Fruit fly (Drosophila melanogaster): ENCODE measurements around the gene CG43092.

CG43092 gene

DNA sequence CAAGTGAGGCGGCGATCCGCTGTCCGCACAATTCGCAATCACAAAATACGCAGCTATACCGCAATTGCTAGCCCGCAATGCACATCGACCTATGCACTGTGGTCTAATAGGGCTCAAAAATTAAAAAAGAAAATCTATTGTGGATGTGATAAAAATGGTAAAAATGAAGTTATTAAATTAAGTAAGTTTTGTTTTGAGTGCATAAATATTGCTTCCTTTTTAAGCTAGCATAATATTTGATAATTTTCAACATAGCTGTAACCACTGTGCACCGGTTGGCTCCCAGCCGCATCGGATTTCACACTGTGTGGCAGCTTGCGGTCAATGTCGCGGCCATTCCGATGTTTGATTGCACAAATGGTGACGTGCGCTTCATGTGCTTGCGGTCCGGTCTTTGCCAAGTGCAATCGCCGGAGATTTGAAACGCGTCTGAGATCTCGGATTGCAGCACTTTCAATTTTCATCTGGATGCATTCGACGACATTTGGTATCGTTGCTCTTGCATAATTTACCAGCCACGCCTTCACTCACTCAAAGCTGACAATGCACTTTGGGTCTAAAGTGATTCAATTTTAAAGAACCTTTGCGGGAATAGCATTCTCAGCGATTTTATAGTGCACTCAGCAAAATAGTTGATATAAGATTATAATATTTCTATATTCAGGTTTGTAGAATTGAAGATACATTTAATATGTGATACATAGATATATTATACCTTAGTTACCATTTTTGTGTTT is 47.1 kb upstream of the CG43092 start (continued):
- TF ChIP-seq CG1832 (GFP tag; optimal IDR thresholded peaks at IDR 0.05): no peak
- 0 out of 3 replicates have a peak, but pooled peaks have one; percentile 42 for TF ChIP-seq row (GFP tag; IDR thresholded peaks at IDR 0.05)
- TF ChIP-seq ERR (GFP tag; optimal IDR thresholded peaks at IDR 0.05): no peak
- TF ChIP-seq chn (GFP tag; optimal IDR thresholded peaks at IDR 0.05): peak; percentile 0
- no peak for TF ChIP-seq Dek (tag; optimal IDR thresholded peaks at IDR 0.05)
- peak; percentile 14; the same call in 1 of the 2 replicates for TF ChIP-seq Ada2b (GFP tag; IDR thresholded peaks at IDR 0.05)
- no peak for TF ChIP-seq Abd-B (GFP tag; optimal IDR thresholded peaks at IDR 0.05)
- TF ChIP-seq lmd (GFP tag; IDR thresholded peaks at IDR 0.05): peak; percentile 31; the same call in 1 of the 2 replicates
- TF ChIP-seq ken (GFP tag; IDR thresholded peaks at IDR 0.05): 0 out of 3 replicates have a peak, but pooled peaks have one; percentile 28
- no peak for TF ChIP-seq CG43689 (GFP tag; IDR thresholded peaks at IDR 0.05)
- peak; percentile 62; the same call in 1 of the 2 replicates for TF ChIP-seq ara (GFP tag; IDR thresholded peaks at IDR 0.05)
- TF ChIP-seq CG8765 (GFP tag; IDR thresholded peaks at IDR 0.05): peak; percentile 62
- peak; percentile 82 for TF ChIP-seq sens (GFP tag)
- TF ChIP-seq CG11085 (GFP tag; IDR thresholded peaks at IDR 0.05): no peak
- peak; percentile 13; the same call in 1 of the 2 replicates for TF ChIP-seq H2.0 (GFP tag; IDR thresholded peaks at IDR 0.05)
- no peak for TF ChIP-seq Eip74EF (GFP tag; optimal IDR thresholded peaks at IDR 0.05)
- no peak for TF ChIP-seq CG1024 (GFP tag; IDR thresholded peaks at IDR 0.05)
- no peak for TF ChIP-seq disco-r (GFP tag; optimal IDR thresholded peaks at IDR 0.05)
- TF ChIP-seq sisA (GFP tag; IDR thresholded peaks at IDR 0.05): peak; percentile 37; the same call in 1 of the 2 replicates
- TF ChIP-seq Xrp1 (GFP tag; IDR thresholded peaks at IDR 0.05): peak; percentile 72; the same call in 1 of the 2 replicates
- TF ChIP-seq CG11504 (tag; optimal IDR thresholded peaks at IDR 0.05): peak; percentile 39
- no peak for TF ChIP-seq cas (GFP tag; IDR thresholded peaks at IDR 0.05)
- no peak for TF ChIP-seq Bteb2 (GFP tag; optimal IDR thresholded peaks at IDR 0.05)
- TF ChIP-seq zen (tag; optimal IDR thresholded peaks at IDR 0.05): peak; percentile 42
- TF ChIP-seq CG15011 (GFP tag; optimal IDR thresholded peaks at IDR 0.05): no peak
- 0 out of 3 replicates have a peak, but pooled peaks have one; percentile 22 for TF ChIP-seq ci (GFP tag; IDR thresholded peaks at IDR 0.05)
- peak; percentile 34 for TF ChIP-seq nmo (GFP tag; optimal IDR thresholded peaks at IDR 0.05)
- TF ChIP-seq CG12391 (tag; optimal IDR thresholded peaks at IDR 0.05): no peak
- no peak for TF ChIP-seq lov (optimal IDR thresholded peaks at IDR 0.05)
- 0 out of 3 replicates have a peak, but pooled peaks have one; percentile 21 for TF ChIP-seq lov (GFP tag; IDR thresholded peaks at IDR 0.05)
- peak; percentile 49 for TF ChIP-seq gem (tag; optimal IDR thresholded peaks at IDR 0.05)
- TF ChIP-seq CG7745 (tag; optimal IDR thresholded peaks at IDR 0.05): no peak
- TF ChIP-seq fd96Cb (tag; optimal IDR thresholded peaks at IDR 0.05): peak; percentile 22
- no peak for TF ChIP-seq CG8924 (tag; optimal IDR thresholded peaks at IDR 0.05)
- TF ChIP-seq peb (GFP tag; IDR thresholded peaks at IDR 0.05): peak; percentile 38; the same call in 1 of the 2 replicates
- peak; percentile 33 for TF ChIP-seq CG7839 (tag; optimal IDR thresholded peaks at IDR 0.05)
- peak; percentile 13 for TF ChIP-seq Sox102F (GFP tag; optimal IDR thresholded peaks at IDR 0.05)
- 0 out of 3 replicates have a peak, but pooled peaks have one; percentile 32 for TF ChIP-seq CG16813 (GFP tag; IDR thresholded peaks at IDR 0.05; ENCODE audit: partially characterized antibody)
- TF ChIP-seq CG10366 (GFP tag; IDR thresholded peaks at IDR 0.05): peak; percentile 35; the same call in 1 of the 2 replicates
- TF ChIP-seq CG1603 (tag; optimal IDR thresholded peaks at IDR 0.05): peak; percentile 56
- TF ChIP-seq CG32772 (GFP tag; IDR thresholded peaks at IDR 0.05): peak; percentile 34; the same call in 1 of the 2 replicates
- TF ChIP-seq Hr39 (optimal IDR thresholded peaks at IDR 0.05): no peak
- TF ChIP-seq E2f1 (GFP tag; IDR thresholded peaks at IDR 0.05): 0 out of 2 replicates have a peak, but pooled peaks have one; percentile 41
- no peak for TF ChIP-seq ssp (GFP tag; IDR thresholded peaks at IDR 0.05)
- TF ChIP-seq fd102C (GFP tag; optimal IDR thresholded peaks at IDR 0.05): no peak
- no peak for TF ChIP-seq bowl (GFP tag; IDR thresholded peaks at IDR 0.05)
- 0 out of 2 replicates have a peak, but pooled peaks have one; percentile 51 for TF ChIP-seq CG17328 (GFP tag; IDR thresholded peaks at IDR 0.05)
- peak; percentile 18; the same call in 1 of the 2 replicates for TF ChIP-seq sob (GFP tag; IDR thresholded peaks at IDR 0.05)
- peak; percentile 65 for TF ChIP-seq CG4404 (GFP tag; IDR thresholded peaks at IDR 0.05)
- no peak for TF ChIP-seq Taf1 (GFP tag; IDR thresholded peaks at IDR 0.05)

All from whole organism, embryonic.